Worm (Caenorhabditis elegans) whole organism, L3 larva: ENCODE measurements around the gene C23H3.9.

ENCODE experiments used
- ama-1 ChIP-seq: fragments of 150-350 bp; optimal IDR thresholded peaks from 2 replicates; lab custom pipeline; 2018
- ceh-82 ChIP-seq: fragments of 150-350 bp; optimal IDR thresholded peaks from 2 replicates; lab custom pipeline; 2014; ENCODE audit warnings: missing biosample characterization, missing genetic modification characterization
- lin-39 ChIP-seq: fragments of 150-350 bp; optimal IDR thresholded peaks from 2 replicates; lab custom pipeline; 2018; ENCODE audit warnings: missing biosample characterization, missing genetic modification reagents, missing genetic modification characterization
- pha-4 ChIP-seq: fragments of 150-350 bp; optimal IDR thresholded peaks from 2 replicates; lab custom pipeline; 2014; ENCODE audit warnings: missing biosample characterization, missing genetic modification reagents, missing genetic modification characterization
- snpc-4 ChIP-seq: fragments of 150-350 bp; optimal IDR thresholded peaks from 2 replicates; lab custom pipeline; 2014; ENCODE audit warnings: missing biosample characterization, missing genetic modification characterization

DNA sequence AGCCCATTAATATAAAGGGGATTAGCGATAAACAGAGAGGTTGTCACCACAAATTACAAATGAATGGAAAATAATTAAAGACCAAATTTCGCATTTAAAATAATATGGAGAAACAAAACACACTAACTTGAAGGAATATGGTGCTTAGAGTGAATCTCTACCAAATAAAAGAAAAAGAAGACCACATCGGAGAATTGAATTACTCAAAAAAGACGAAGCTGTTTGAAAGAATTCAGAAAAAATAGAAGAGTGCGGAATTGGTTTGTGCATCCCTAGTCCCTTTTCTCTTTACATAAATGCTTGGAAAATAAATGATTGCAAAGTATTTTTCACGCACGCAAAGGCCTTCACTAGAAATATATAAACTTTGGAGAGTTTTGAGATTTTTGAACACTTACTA lies 5.2 kb downstream of the C23H3.9 start:
- TF ChIP-seq ama-1 (lab: Kevin White, UChicago): no peak
- TF ChIP-seq ceh-82 (tag; lab: Kevin White, UChicago): no peak
- TF ChIP-seq snpc-4 (tag; lab: Kevin White, UChicago): no peak
- no peak for TF ChIP-seq pha-4
- TF ChIP-seq lin-39 (tag; lab: Kevin White, UChicago): no peak
